Worm (Caenorhabditis elegans) whole organism, midembryonic: ENCODE data around the gene Y57A10A.4.

ENCODE experiments used
- T22C8.4 ChIP-seq: fragments of 200-800 bp; sonication (Bioruptor generic); IDR thresholded peaks from 2 replicates; pipeline ENCODE4 v1.3.6; 2022; ENCODE audit warnings: missing genetic modification characterization, missing compliant biosample characterization
- cog-1 ChIP-seq: sonication (generic microtip); optimal IDR thresholded peaks from 2 replicates; lab custom pipeline; 2016; ENCODE audit warnings: missing genetic modification characterization, missing compliant biosample characterization
- flt-1 ChIP-seq: fragments of 200-800 bp; sonication (Bioruptor generic); IDR thresholded peaks from 2 replicates; pipeline ENCODE4 v1.3.6; 2022; ENCODE audit warnings: missing genetic modification characterization, missing compliant biosample characterization
- klf-2 ChIP-seq: fragments of 200-800 bp; sonication (Bioruptor generic); conservative IDR thresholded peaks from 2 replicates; pipeline ENCODE4 v1.3.6; 2022; ENCODE audit warnings: missing genetic modification reagents, missing genetic modification characterization, missing compliant biosample characterization
- tab-1 ChIP-seq: fragments of 200-800 bp; sonication (Bioruptor generic); IDR thresholded peaks from 2 replicates; pipeline ENCODE4 v1.3.6; 2022; ENCODE audit warnings: missing genetic modification characterization, missing compliant biosample characterization
- ztf-23 ChIP-seq: fragments of 200-800 bp; sonication (Bioruptor generic); IDR thresholded peaks from 2 replicates; pipeline ENCODE4 v1.3.6; 2022; ENCODE audit warnings: missing genetic modification reagents, missing genetic modification characterization, missing compliant biosample characterization

ce11 chrII:12176521-12176920, 24.8 kb downstream of the Y57A10A.4 start:
- TF ChIP-seq cog-1 (tag; lab: Kevin White, UChicago) (no peak), flt-1 (GFP tag; lab: Robert Waterston, UW) (no peak), T22C8.4 (GFP tag; lab: Robert Waterston, UW) (peak; percentile 84), ztf-23 (GFP tag; lab: Robert Waterston, UW) (no peak), tab-1 (GFP tag; lab: Robert Waterston, UW) (no peak), klf-2 (GFP tag; lab: Robert Waterston, UW) (no peak)
